Worm (Caenorhabditis elegans) whole organism, young adult: ENCODE measurements around the gene ZK662.2.

Source experiments
- B0261.1 ChIP-seq: sonication (generic microtip); optimal IDR thresholded peaks from 2 replicates; lab custom pipeline; 2016; ENCODE audit warnings: mild to moderate bottlenecking, missing genetic modification characterization, moderate library complexity, missing compliant biosample characterization
- B0336.3 ChIP-seq: fragments of 200-800 bp; sonication (Bioruptor generic); IDR thresholded peaks from 2 replicates; pipeline ENCODE4 v1.3.6; 2022; ENCODE audit warnings: missing genetic modification characterization, missing compliant biosample characterization
- C06A6.2 ChIP-seq: fragments of 200-800 bp; sonication (Bioruptor generic); conservative IDR thresholded peaks from 2 replicates; pipeline ENCODE4 v1.3.6; 2022; ENCODE audit warnings: missing genetic modification characterization, missing compliant biosample characterization
- F22D6.2 ChIP-seq: sonication (generic microtip); optimal IDR thresholded peaks from 2 replicates; lab custom pipeline; 2016; ENCODE audit warnings: mild to moderate bottlenecking, missing genetic modification characterization, missing compliant biosample characterization
- F23B12.7 ChIP-seq: sonication (generic microtip); optimal IDR thresholded peaks from 2 replicates; lab custom pipeline; 2017; ENCODE audit warnings: missing genetic modification characterization, mild to moderate bottlenecking, missing compliant biosample characterization, antibody characterized with exemption, moderate library complexity; ENCODE audit not compliant: insufficient read depth
- F33H1.4 ChIP-seq: fragments of 200-800 bp; sonication (Bioruptor generic); IDR thresholded peaks from 2 replicates; pipeline ENCODE4 v1.3.6; 2022; ENCODE audit warnings: missing genetic modification reagents, missing genetic modification characterization, missing compliant biosample characterization
- F37B4.10 ChIP-seq: fragments of 200-800 bp; sonication (Bioruptor generic); IDR thresholded peaks from 2 replicates; pipeline ENCODE4 v1.3.6; 2022; ENCODE audit warnings: missing genetic modification characterization, missing compliant biosample characterization
- F49E8.2 ChIP-seq: sonication (generic microtip); optimal IDR thresholded peaks from 3 replicates; lab custom pipeline; 2017; ENCODE audit warnings: missing genetic modification characterization, mild to moderate bottlenecking, missing compliant biosample characterization, antibody characterized with exemption, moderate library complexity; ENCODE audit not compliant: insufficient read depth
- F52B5.7 ChIP-seq: sonication (generic microtip); optimal IDR thresholded peaks from 2 replicates; lab custom pipeline; 2016; ENCODE audit warnings: mild to moderate bottlenecking, missing genetic modification characterization, missing compliant biosample characterization
- F57A8.1 ChIP-seq: fragments of 200-800 bp; sonication (Bioruptor generic); optimal IDR thresholded peaks from 2 replicates; lab custom pipeline; 2018; ENCODE audit warnings: mild to moderate bottlenecking, missing genetic modification characterization, moderate library complexity, missing compliant biosample characterization
- K11D2.4 ChIP-seq: fragments of 200-800 bp; sonication (Bioruptor generic); IDR thresholded peaks from 2 replicates; pipeline ENCODE4 v1.3.6; 2022; ENCODE audit warnings: missing genetic modification reagents, missing genetic modification characterization, missing compliant biosample characterization
- Y53G8AR.9 ChIP-seq: fragments of 200-800 bp; sonication (Bioruptor generic); conservative IDR thresholded peaks from 2 replicates; pipeline ENCODE4 v1.3.6; 2022; ENCODE audit warnings: missing genetic modification reagents, missing genetic modification characterization, missing compliant biosample characterization
- Y79H2A.3 ChIP-seq: fragments of 200-800 bp; sonication (Bioruptor generic); conservative IDR thresholded peaks from 2 replicates; pipeline ENCODE4 v1.3.6; 2022; ENCODE audit warnings: missing genetic modification reagents, missing genetic modification characterization, missing compliant biosample characterization
- akir-1 ChIP-seq: fragments of 200-800 bp; sonication (Bioruptor generic); optimal IDR thresholded peaks from 2 replicates; lab custom pipeline; 2018; ENCODE audit warnings: mild to moderate bottlenecking, missing genetic modification characterization, moderate library complexity, missing compliant biosample characterization
- ama-1 ChIP-seq, 3 experiments: fragments of 150-350 bp in 1 of 3; sonication (generic microtip) in 2 of 3; optimal IDR thresholded peaks; 2 replicates each; lab custom pipeline; 2014 to 2018; ENCODE audit warnings: missing biosample characterization in 2 of 3, missing genetic modification characterization in 2 of 3, missing genetic modification reagents in 2 of 3
- atf-7 ChIP-seq: sonication (generic microtip); optimal IDR thresholded peaks from 2 replicates; lab custom pipeline; 2017; ENCODE audit warnings: mild to moderate bottlenecking, missing genetic modification characterization, missing compliant biosample characterization
- attf-5 ChIP-seq: fragments of 200-800 bp; sonication (Bioruptor generic); optimal IDR thresholded peaks from 2 replicates; lab custom pipeline; 2018; ENCODE audit warnings: mild to moderate bottlenecking, missing genetic modification characterization, missing compliant biosample characterization
- bed-2 ChIP-seq: fragments of 200-800 bp; sonication (Bioruptor generic); IDR thresholded peaks from 2 replicates; pipeline ENCODE4 v1.3.6; 2022; ENCODE audit warnings: missing genetic modification reagents, missing genetic modification characterization, missing compliant biosample characterization
- ceh-100 ChIP-seq: fragments of 200-800 bp; sonication (Bioruptor generic); IDR thresholded peaks from 2 replicates; pipeline ENCODE4 v1.3.6; 2022; ENCODE audit warnings: missing genetic modification reagents, missing genetic modification characterization, missing compliant biosample characterization
- ceh-91 ChIP-seq: fragments of 200-800 bp; sonication (Bioruptor generic); IDR thresholded peaks from 2 replicates; pipeline ENCODE4 v1.3.6; 2022; ENCODE audit warnings: missing genetic modification reagents, missing genetic modification characterization, missing compliant biosample characterization
- dox-1 ChIP-seq: fragments of 200-800 bp; sonication (Bioruptor generic); IDR thresholded peaks from 2 replicates; pipeline ENCODE4 v1.3.6; 2022; ENCODE audit warnings: missing genetic modification reagents, missing genetic modification characterization, missing compliant biosample characterization
- efl-1 ChIP-seq: fragments of 150-350 bp; optimal IDR thresholded peaks from 2 replicates; lab custom pipeline; 2014; ENCODE audit warnings: missing biosample characterization, missing genetic modification reagents, missing genetic modification characterization
- hlh-12 ChIP-seq: sonication (generic microtip); optimal IDR thresholded peaks from 2 replicates; lab custom pipeline; 2016; ENCODE audit warnings: missing genetic modification characterization, missing compliant biosample characterization
- hmg-20 ChIP-seq: fragments of 200-800 bp; sonication (Bioruptor generic); IDR thresholded peaks from 2 replicates; pipeline ENCODE4 v1.3.6; 2022; ENCODE audit warnings: missing genetic modification reagents, missing genetic modification characterization, missing compliant biosample characterization
- let-607 ChIP-seq, 2 experiments: fragments of 200-800 bp in 1 of 2; sonication (Bioruptor generic) in 1 of 2; sonication (generic microtip) in 1 of 2; optimal IDR thresholded peaks; 2 replicates each; lab custom pipeline; 2016 to 2018; ENCODE audit warnings: mild to moderate bottlenecking in 2 of 2, missing compliant biosample characterization in 2 of 2, missing genetic modification characterization in 2 of 2, moderate library complexity in 2 of 2, missing genotype in 1 of 2
- lin-40 ChIP-seq: sonication (generic microtip); optimal IDR thresholded peaks from 2 replicates; lab custom pipeline; 2016; ENCODE audit warnings: missing genetic modification characterization, mild to moderate bottlenecking, missing compliant biosample characterization, missing genotype, missing genetic modification reagents
- lin-54 ChIP-seq: fragments of 200-800 bp; sonication (Bioruptor generic); optimal IDR thresholded peaks from 2 replicates; lab custom pipeline; 2018; ENCODE audit warnings: mild to moderate bottlenecking, missing genetic modification characterization, missing compliant biosample characterization
- lsy-27 ChIP-seq: sonication (generic microtip); optimal IDR thresholded peaks from 2 replicates; lab custom pipeline; 2017; ENCODE audit warnings: missing genetic modification characterization, mild to moderate bottlenecking, missing compliant biosample characterization, antibody characterized with exemption, missing genotype, borderline replicate concordance; ENCODE audit not compliant: insufficient read depth
- madf-10 ChIP-seq: sonication (generic microtip); optimal IDR thresholded peaks from 2 replicates; lab custom pipeline; 2016; ENCODE audit warnings: mild to moderate bottlenecking, missing genetic modification characterization, missing compliant biosample characterization
- madf-6 ChIP-seq: fragments of 200-800 bp; sonication (Bioruptor generic); IDR thresholded peaks from 2 replicates; pipeline ENCODE4 v1.3.6; 2022; ENCODE audit warnings: missing genetic modification reagents, missing genetic modification characterization, missing compliant biosample characterization
- madf-8 ChIP-seq: fragments of 200-800 bp; sonication (Bioruptor generic); conservative IDR thresholded peaks from 2 replicates; pipeline ENCODE4 v1.3.6; 2022; ENCODE audit warnings: missing genetic modification reagents, missing genetic modification characterization, missing compliant biosample characterization
- mes-4 ChIP-seq: sonication (generic microtip); optimal IDR thresholded peaks from 2 replicates; lab custom pipeline; 2016; ENCODE audit warnings: missing genotype, missing genetic modification characterization, missing compliant biosample characterization
- nfya-1 ChIP-seq: sonication (generic microtip); optimal IDR thresholded peaks from 2 replicates; lab custom pipeline; 2017; ENCODE audit warnings: antibody characterized with exemption, missing compliant biosample characterization, missing genetic modification characterization, borderline replicate concordance; ENCODE audit not compliant: insufficient read depth
- nhr-179 ChIP-seq: sonication (generic microtip); optimal IDR thresholded peaks from 2 replicates; lab custom pipeline; 2016; ENCODE audit warnings: mild to moderate bottlenecking, missing genetic modification characterization, missing compliant biosample characterization
- nhr-27 ChIP-seq: fragments of 200-800 bp; sonication (Bioruptor generic); optimal IDR thresholded peaks from 2 replicates; lab custom pipeline; 2018; ENCODE audit warnings: mild to moderate bottlenecking, missing genetic modification characterization, moderate library complexity, missing compliant biosample characterization
- nhr-80 ChIP-seq: sonication (generic microtip); optimal IDR thresholded peaks from 2 replicates; lab custom pipeline; 2016; ENCODE audit warnings: missing genetic modification characterization, missing compliant biosample characterization
- nhr-90 ChIP-seq: sonication (generic microtip); optimal IDR thresholded peaks from 2 replicates; lab custom pipeline; 2016; ENCODE audit warnings: missing genotype, mild to moderate bottlenecking, missing genetic modification characterization, missing compliant biosample characterization
- pbrm-1 ChIP-seq: fragments of 200-800 bp; sonication (Bioruptor generic); IDR thresholded peaks from 2 replicates; pipeline ENCODE4 v1.3.6; 2022; ENCODE audit warnings: missing genetic modification reagents, missing genetic modification characterization, missing compliant biosample characterization
- sea-2 ChIP-seq: fragments of 200-800 bp; sonication (Bioruptor generic); IDR thresholded peaks from 2 replicates; pipeline ENCODE4 v1.3.6; 2022; ENCODE audit warnings: missing genetic modification characterization, missing compliant biosample characterization
- snpc-1.1 ChIP-seq: sonication (generic microtip); optimal IDR thresholded peaks from 2 replicates; lab custom pipeline; 2017; ENCODE audit warnings: missing genetic modification characterization, mild to moderate bottlenecking, missing compliant biosample characterization, antibody characterized with exemption, moderate library complexity, missing genotype, missing genetic modification reagents; ENCODE audit not compliant: insufficient read depth
- sptf-2 ChIP-seq: fragments of 200-800 bp; sonication (Bioruptor generic); optimal IDR thresholded peaks from 2 replicates; lab custom pipeline; 2018; ENCODE audit warnings: mild to moderate bottlenecking, missing genetic modification characterization, missing compliant biosample characterization
- tbx-9 ChIP-seq: sonication (generic microtip); optimal IDR thresholded peaks from 2 replicates; lab custom pipeline; 2016; ENCODE audit warnings: borderline replicate concordance, missing genetic modification characterization, inconsistent platforms, missing compliant biosample characterization
- tlf-1 ChIP-seq: fragments of 200-800 bp; sonication (Bioruptor generic); optimal IDR thresholded peaks from 2 replicates; lab custom pipeline; 2018; ENCODE audit warnings: mild to moderate bottlenecking, missing genetic modification characterization, missing compliant biosample characterization
- unc-62 ChIP-seq: fragments of 150-350 bp; optimal IDR thresholded peaks from 2 replicates; lab custom pipeline; 2014; ENCODE audit warnings: missing biosample characterization, missing genetic modification reagents, missing genetic modification characterization
- xnd-1 ChIP-seq: sonication (generic microtip); optimal IDR thresholded peaks from 2 replicates; lab custom pipeline; 2016; ENCODE audit warnings: missing genotype, missing genetic modification reagents, missing genetic modification characterization, missing compliant biosample characterization
- zfh-2 ChIP-seq: fragments of 200-800 bp; sonication (Bioruptor generic); conservative IDR thresholded peaks from 2 replicates; pipeline ENCODE4 v1.3.6; 2022; ENCODE audit warnings: missing genetic modification reagents, missing genetic modification characterization, missing compliant biosample characterization
- ztf-18 ChIP-seq: sonication (generic microtip); optimal IDR thresholded peaks from 2 replicates; lab custom pipeline; 2016; ENCODE audit warnings: missing genotype, mild to moderate bottlenecking, missing genetic modification characterization, missing compliant biosample characterization
- ztf-22 ChIP-seq: fragments of 200-800 bp; sonication (Bioruptor generic); optimal IDR thresholded peaks from 2 replicates; lab custom pipeline; 2018; ENCODE audit warnings: mild to moderate bottlenecking, missing genetic modification characterization, moderate library complexity, missing compliant biosample characterization

ZK662.2 gene

DNA sequence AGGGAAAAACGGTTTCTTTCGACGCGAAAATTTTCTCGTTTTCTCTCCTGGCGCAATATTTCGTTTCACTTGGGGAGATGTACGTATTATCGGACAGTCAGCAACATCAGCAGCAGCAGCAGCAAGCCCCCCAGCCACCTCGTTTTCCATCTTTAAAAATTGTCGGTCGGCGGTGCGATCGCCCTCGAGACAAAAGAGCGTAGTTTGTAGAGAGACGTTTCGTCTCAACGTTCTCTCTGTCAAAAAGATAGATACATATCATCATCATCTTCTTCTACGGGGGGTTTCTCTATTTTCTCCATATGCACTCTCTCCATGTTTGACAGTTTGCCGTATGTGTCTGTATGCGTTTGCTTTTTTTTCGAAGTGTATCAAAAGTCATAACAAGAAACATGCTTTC lies 13.1 kb downstream of the ZK662.2 start (continued):
- no peak for TF ChIP-seq Y53G8AR.9
- no peak for TF ChIP-seq madf-6 (GFP tag; lab: Robert Waterston, UW)
- no peak for TF ChIP-seq B0261.1 (tag; lab: Kevin White, UChicago)
- no peak for TF ChIP-seq F33H1.4
- no peak for TF ChIP-seq ama-1 (optimal IDR thresholded peaks at IDR 0.05; lab: Kevin White, UChicago)
- TF ChIP-seq ama-1 (GFP tag; optimal IDR thresholded peaks at IDR 0.05; lab: Kevin White, UChicago) = no peak
- no peak for TF ChIP-seq attf-5
- TF ChIP-seq sea-2 (GFP tag; lab: Robert Waterston, UW) = no peak
- no peak for TF ChIP-seq nhr-90 (tag; lab: Kevin White, UChicago)
- TF ChIP-seq ztf-18 (tag; lab: Kevin White, UChicago) = no peak
- no peak for TF ChIP-seq F52B5.7
- no peak for TF ChIP-seq K11D2.4 (GFP tag; lab: Robert Waterston, UW)
- no peak for TF ChIP-seq pbrm-1 (GFP tag; lab: Robert Waterston, UW)
- TF ChIP-seq F23B12.7 (tag; lab: Kevin White, UChicago) = no peak
- TF ChIP-seq ceh-91 = no peak
- no peak for TF ChIP-seq lin-54 (GFP tag; lab: Kevin White, UChicago)
- TF ChIP-seq F37B4.10 = no peak
- TF ChIP-seq nfya-1 (tag; lab: Kevin White, UChicago) = no peak
- TF ChIP-seq nhr-80 (tag; lab: Kevin White, UChicago) = peak; percentile 92
- peak; percentile 30; the same call in 1 of the 2 replicates for TF ChIP-seq dox-1 (GFP tag; lab: Robert Waterston, UW)
- peak; percentile 65 for TF ChIP-seq lin-40 (tag; lab: Kevin White, UChicago)
- TF ChIP-seq madf-10 (tag; lab: Kevin White, UChicago) = peak; percentile 27
- TF ChIP-seq F49E8.2 = no peak
- peak; percentile 46 for TF ChIP-seq atf-7 (tag; lab: Kevin White, UChicago)
- TF ChIP-seq tlf-1 (GFP tag; lab: Kevin White, UChicago) = no peak
- TF ChIP-seq madf-8 (GFP tag; lab: Robert Waterston, UW) = no peak
- TF ChIP-seq B0336.3 (GFP tag; lab: Robert Waterston, UW) = no peak; the same call in 1 of the 2 replicates
- no peak for TF ChIP-seq lsy-27
- TF ChIP-seq ceh-100 = no peak
- TF ChIP-seq let-607 (tag; optimal IDR thresholded peaks at IDR 0.05; lab: Kevin White, UChicago) = peak in 1 of 2 experiments; percentile 35
- TF ChIP-seq sptf-2 (GFP tag; lab: Kevin White, UChicago) = no peak
- no peak for TF ChIP-seq unc-62 (GFP tag; lab: Kevin White, UChicago)
- TF ChIP-seq hlh-12 (tag; lab: Kevin White, UChicago) = no peak
- no peak for TF ChIP-seq ztf-22 (GFP tag; lab: Kevin White, UChicago)
- TF ChIP-seq C06A6.2 (GFP tag; lab: Robert Waterston, UW) = no peak
- no peak for TF ChIP-seq efl-1 (GFP tag; lab: Kevin White, UChicago)
- TF ChIP-seq mes-4 (tag; lab: Kevin White, UChicago) = no peak
- no peak for TF ChIP-seq snpc-1.1 (tag; lab: Kevin White, UChicago)
- TF ChIP-seq zfh-2 (GFP tag; lab: Robert Waterston, UW) = 0 out of 2 replicates have a peak, but pooled peaks have one; percentile 57
- TF ChIP-seq nhr-27 (tag; lab: Kevin White, UChicago) = no peak
- TF ChIP-seq xnd-1 (tag; lab: Kevin White, UChicago) = no peak
- no peak for TF ChIP-seq Y79H2A.3
- TF ChIP-seq nhr-179 = no peak
- no peak for TF ChIP-seq bed-2
- 0 out of 2 replicates have a peak, but pooled peaks have one; percentile 40 for TF ChIP-seq hmg-20
- TF ChIP-seq tbx-9 = no peak
- no peak for TF ChIP-seq F22D6.2 (tag; lab: Kevin White, UChicago)
- no peak for TF ChIP-seq F57A8.1 (GFP tag; lab: Kevin White, UChicago)
- no peak for TF ChIP-seq akir-1 (GFP tag; lab: Kevin White, UChicago)
